Fruit fly (Drosophila melanogaster) whole organism, embryonic: ENCODE measurements around the gene CG31855.

Experiments
- Bdp1 ChIP-seq: fragments of 200-800 bp; sonication (Bioruptor generic); optimal IDR thresholded peaks from 3 replicates; lab custom pipeline; 2016; ENCODE audit warnings: missing biosample characterization, missing genetic modification characterization
- Bgb ChIP-seq: fragments of 200-800 bp; sonication (Bioruptor generic); IDR thresholded peaks from 2 replicates; pipeline ENCODE4 v1.3.6; 2022; ENCODE audit warnings: missing biosample characterization, missing genetic modification characterization; ENCODE audit not compliant: partially characterized antibody
- CG12219 ChIP-seq: fragments of 200-800 bp; sonication (Bioruptor generic); optimal IDR thresholded peaks from 3 replicates; lab custom pipeline; 2018; ENCODE audit warnings: missing biosample characterization, mild to moderate bottlenecking, missing genetic modification characterization
- CG12236 ChIP-seq: fragments of 200-800 bp; sonication (Bioruptor generic); optimal IDR thresholded peaks from 2 replicates; lab custom pipeline; 2016; ENCODE audit warnings: missing biosample characterization, missing genetic modification characterization
- CG13775 ChIP-seq: fragments of 200-800 bp; sonication (Bioruptor generic); optimal IDR thresholded peaks from 3 replicates; lab custom pipeline; 2017; ENCODE audit warnings: missing biosample characterization, mild to moderate bottlenecking, missing genetic modification characterization
- CG14710 ChIP-seq: fragments of 200-800 bp; sonication (Bioruptor generic); optimal IDR thresholded peaks from 3 replicates; lab custom pipeline; 2019; ENCODE audit warnings: missing biosample characterization, mild to moderate bottlenecking, missing genetic modification characterization, moderate library complexity
- CG15073 ChIP-seq: fragments of 200-800 bp; sonication (Bioruptor generic); optimal IDR thresholded peaks from 2 replicates; lab custom pipeline; 2016; ENCODE audit warnings: missing biosample characterization, missing genetic modification characterization
- CG15601 ChIP-seq: fragments of 200-800 bp; sonication (Bioruptor generic); optimal IDR thresholded peaks from 3 replicates; lab custom pipeline; 2019; ENCODE audit warnings: missing biosample characterization, mild to moderate bottlenecking, missing genetic modification characterization, moderate library complexity
- CG17328 ChIP-seq: fragments of 200-800 bp; sonication (Bioruptor generic); IDR thresholded peaks from 2 replicates; pipeline ENCODE4 v1.3.6; 2022; ENCODE audit warnings: missing biosample characterization, missing genetic modification characterization
- CG17568 ChIP-seq: fragments of 200-800 bp; sonication (Bioruptor generic); optimal IDR thresholded peaks from 2 replicates; lab custom pipeline; 2018; ENCODE audit warnings: missing biosample characterization, mild to moderate bottlenecking, missing genetic modification characterization, moderate library complexity
- CG3281 ChIP-seq: fragments of 200-800 bp; sonication (Bioruptor generic); optimal IDR thresholded peaks from 3 replicates; lab custom pipeline; 2017; ENCODE audit warnings: missing biosample characterization, mild to moderate bottlenecking, missing genetic modification characterization
- CG33213 ChIP-seq: fragments of 200-800 bp; sonication (Bioruptor generic); optimal IDR thresholded peaks from 3 replicates; lab custom pipeline; 2016; ENCODE audit warnings: missing biosample characterization, missing genetic modification characterization
- CG42726 ChIP-seq: fragments of 200-800 bp; sonication (Bioruptor generic); IDR thresholded peaks from 2 replicates; pipeline ENCODE4 v1.3.6; 2022; ENCODE audit warnings: missing biosample characterization, missing genetic modification characterization; ENCODE audit not compliant: partially characterized antibody
- CG4282 ChIP-seq: fragments of 200-800 bp; sonication (Bioruptor generic); optimal IDR thresholded peaks from 2 replicates; lab custom pipeline; 2016; ENCODE audit warnings: missing biosample characterization, missing genetic modification characterization
- CG4328 ChIP-seq: fragments of 200-800 bp; sonication (Bioruptor generic); optimal IDR thresholded peaks from 3 replicates; lab custom pipeline; 2017; ENCODE audit warnings: missing biosample characterization, missing genetic modification reagents, missing genetic modification characterization
- CG4404 ChIP-seq: fragments of 200-800 bp; sonication (Bioruptor generic); IDR thresholded peaks from 2 replicates; pipeline ENCODE4 v1.3.6; 2022; ENCODE audit warnings: missing biosample characterization, missing genetic modification characterization
- CG5180 ChIP-seq: fragments of 200-800 bp; sonication (Bioruptor generic); optimal IDR thresholded peaks from 3 replicates; lab custom pipeline; 2017; ENCODE audit warnings: missing biosample characterization, missing genetic modification characterization, mild to moderate bottlenecking, moderate library complexity, missing genetic modification reagents
- CG6254 ChIP-seq: fragments of 200-800 bp; sonication (Bioruptor generic); optimal IDR thresholded peaks from 3 replicates; lab custom pipeline; 2017; ENCODE audit warnings: mild to moderate bottlenecking, missing biosample characterization, missing genetic modification reagents, missing genetic modification characterization
- CG8478 ChIP-seq: fragments of >200 bp; optimal IDR thresholded peaks from 2 replicates; lab custom pipeline; 2018
- Camta ChIP-seq: fragments of 200-800 bp; sonication (Bioruptor generic); optimal IDR thresholded peaks from 2 replicates; lab custom pipeline; 2016; ENCODE audit warnings: missing biosample characterization, missing genetic modification characterization
- Fer1 ChIP-seq: fragments of 200-800 bp; sonication (Bioruptor generic); optimal IDR thresholded peaks from 2 replicates; lab custom pipeline; 2017; ENCODE audit warnings: missing biosample characterization, mild to moderate bottlenecking, missing genetic modification characterization
- Fer3 ChIP-seq: fragments of 200-800 bp; sonication (Bioruptor generic); optimal IDR thresholded peaks from 2 replicates; lab custom pipeline; 2018; ENCODE audit warnings: missing biosample characterization, mild to moderate bottlenecking, missing genetic modification characterization, moderate library complexity
- HLH54F ChIP-seq: fragments of 200-800 bp; sonication (Bioruptor generic); optimal IDR thresholded peaks from 3 replicates; lab custom pipeline; 2016; ENCODE audit warnings: missing biosample characterization, missing genetic modification characterization
- Hr51 ChIP-seq, 2 experiments: fragments of 200-800 bp; sonication (Bioruptor generic); optimal IDR thresholded peaks; 2 replicates in 1 of 2; 3 replicates in 1 of 2; lab custom pipeline; 2016 to 2018; ENCODE audit warnings: missing biosample characterization in 2 of 2, missing genetic modification characterization in 2 of 2, mild to moderate bottlenecking in 1 of 2, moderate library complexity in 1 of 2
- Nf-YB ChIP-seq: fragments of 200-800 bp; sonication (Bioruptor generic); optimal IDR thresholded peaks from 3 replicates; lab custom pipeline; 2019; ENCODE audit warnings: missing biosample characterization, mild to moderate bottlenecking, missing genetic modification characterization, moderate library complexity
- Optix ChIP-seq: fragments of 200-800 bp; sonication (Bioruptor generic); IDR thresholded peaks from 3 replicates; pipeline ENCODE4 v1.3.6; 2022; ENCODE audit warnings: missing biosample characterization, missing genetic modification characterization
- Rfx ChIP-seq: fragments of 200-800 bp; sonication (Bioruptor generic); IDR thresholded peaks from 2 replicates; pipeline ENCODE4 v1.3.6; 2022; ENCODE audit warnings: missing biosample characterization, missing genetic modification characterization
- Side ChIP-seq: fragments of 200-800 bp; sonication (Bioruptor generic); optimal IDR thresholded peaks from 2 replicates; lab custom pipeline; 2016; ENCODE audit warnings: missing biosample characterization, missing genetic modification characterization
- Sin3A ChIP-seq: fragments of >200 bp; optimal IDR thresholded peaks from 2 replicates; lab custom pipeline; 2018
- Tbp ChIP-seq: fragments of >200 bp; optimal IDR thresholded peaks from 2 replicates; lab custom pipeline; 2018; ENCODE audit warnings: missing biosample characterization, missing genetic modification characterization
- bsh ChIP-seq, 2 experiments: fragments of 200-800 bp; sonication (Bioruptor generic); optimal IDR thresholded peaks; 2 replicates each; lab custom pipeline; 2017 to 2018; ENCODE audit warnings: mild to moderate bottlenecking in 2 of 2, missing biosample characterization in 2 of 2, missing genetic modification characterization in 2 of 2, moderate library complexity in 1 of 2
- cato ChIP-seq: fragments of 200-800 bp; sonication (Bioruptor generic); optimal IDR thresholded peaks from 2 replicates; lab custom pipeline; 2016; ENCODE audit warnings: missing biosample characterization, missing genetic modification characterization, borderline replicate concordance
- crc ChIP-seq: fragments of 200-800 bp; sonication (Bioruptor generic); optimal IDR thresholded peaks from 2 replicates; lab custom pipeline; 2016; ENCODE audit warnings: missing biosample characterization, missing genetic modification characterization
- da ChIP-seq: fragments of 200-800 bp; sonication (Bioruptor generic); optimal IDR thresholded peaks from 2 replicates; lab custom pipeline; 2016; ENCODE audit warnings: missing biosample characterization, missing genetic modification characterization
- dati ChIP-seq: fragments of 200-800 bp; sonication (Bioruptor generic); IDR thresholded peaks from 2 replicates; pipeline ENCODE4 v1.3.6; 2022; ENCODE audit warnings: missing biosample characterization, missing genetic modification characterization
- disco-r ChIP-seq: fragments of 200-800 bp; sonication (Bioruptor generic); optimal IDR thresholded peaks from 2 replicates; lab custom pipeline; 2016; ENCODE audit warnings: missing biosample characterization, missing genetic modification characterization
- dm ChIP-seq: fragments of 200-800 bp; sonication (Bioruptor generic); optimal IDR thresholded peaks from 3 replicates; lab custom pipeline; 2016; ENCODE audit warnings: missing biosample characterization, missing genetic modification characterization
- kah ChIP-seq: fragments of 200-800 bp; sonication (Bioruptor generic); optimal IDR thresholded peaks from 2 replicates; lab custom pipeline; 2018; ENCODE audit warnings: missing biosample characterization, mild to moderate bottlenecking, missing genetic modification characterization
- nom ChIP-seq: fragments of 200-800 bp; sonication (Bioruptor generic); optimal IDR thresholded peaks from 2 replicates; lab custom pipeline; 2017; ENCODE audit warnings: missing biosample characterization, missing genetic modification characterization, mild to moderate bottlenecking, moderate library complexity, missing genetic modification reagents
- pita ChIP-seq: fragments of 200-800 bp; sonication (Bioruptor generic); optimal IDR thresholded peaks from 2 replicates; lab custom pipeline; 2017; ENCODE audit warnings: missing biosample characterization, mild to moderate bottlenecking, missing genetic modification characterization
- pnt ChIP-seq: fragments of 200-800 bp; sonication (Bioruptor generic); optimal IDR thresholded peaks from 3 replicates; lab custom pipeline; 2016; ENCODE audit warnings: missing biosample characterization, missing genetic modification characterization
- pum ChIP-seq: fragments of 200-800 bp; sonication (Bioruptor generic); optimal IDR thresholded peaks from 2 replicates; lab custom pipeline; 2016; ENCODE audit warnings: missing biosample characterization, missing genetic modification characterization
- ranshi ChIP-seq: fragments of 200-800 bp; sonication (Bioruptor generic); IDR thresholded peaks from 2 replicates; pipeline ENCODE4 v1.3.6; 2022; ENCODE audit warnings: missing biosample characterization, missing genetic modification characterization
- row ChIP-seq: fragments of 200-800 bp; sonication (Bioruptor generic); IDR thresholded peaks from 3 replicates; pipeline ENCODE4 v1.3.6; 2022; ENCODE audit warnings: missing biosample characterization, missing genetic modification characterization
- shn ChIP-seq: fragments of 200-800 bp; sonication (Bioruptor generic); optimal IDR thresholded peaks from 3 replicates; lab custom pipeline; 2016; ENCODE audit warnings: missing biosample characterization, missing genetic modification characterization
- slbo ChIP-seq: fragments of 200-800 bp; sonication (Bioruptor generic); IDR thresholded peaks from 2 replicates; pipeline ENCODE4 v1.3.6; 2022; ENCODE audit warnings: missing biosample characterization, missing genetic modification characterization
- stc ChIP-seq: fragments of 200-800 bp; sonication (Bioruptor generic); IDR thresholded peaks from 2 replicates; pipeline ENCODE4 v1.3.6; 2022; ENCODE audit warnings: missing biosample characterization, missing genetic modification characterization
- sug ChIP-seq: fragments of 200-800 bp; optimal IDR thresholded peaks from 2 replicates; lab custom pipeline; 2019; ENCODE audit warnings: missing biosample characterization, mild to moderate bottlenecking, missing genetic modification characterization, moderate library complexity
- unc-4 ChIP-seq: fragments of 200-800 bp; sonication (Bioruptor generic); IDR thresholded peaks from 2 replicates; pipeline ENCODE4 v1.3.6; 2022; ENCODE audit warnings: missing biosample characterization, missing genetic modification characterization; ENCODE audit not compliant: partially characterized antibody
- wor ChIP-seq: fragments of 200-800 bp; sonication (Bioruptor generic); IDR thresholded peaks from 2 replicates; pipeline ENCODE4 v1.3.6; 2022; ENCODE audit warnings: missing biosample characterization, missing genetic modification characterization
- yki ChIP-seq: fragments of >200 bp; optimal IDR thresholded peaks from 3 replicates; lab custom pipeline; 2018
- zen ChIP-seq: fragments of 200-800 bp; sonication (Bioruptor generic); optimal IDR thresholded peaks from 3 replicates; lab custom pipeline; 2018; ENCODE audit warnings: missing biosample characterization, mild to moderate bottlenecking, missing genetic modification characterization, moderate library complexity

The CG31855 gene

DNA sequence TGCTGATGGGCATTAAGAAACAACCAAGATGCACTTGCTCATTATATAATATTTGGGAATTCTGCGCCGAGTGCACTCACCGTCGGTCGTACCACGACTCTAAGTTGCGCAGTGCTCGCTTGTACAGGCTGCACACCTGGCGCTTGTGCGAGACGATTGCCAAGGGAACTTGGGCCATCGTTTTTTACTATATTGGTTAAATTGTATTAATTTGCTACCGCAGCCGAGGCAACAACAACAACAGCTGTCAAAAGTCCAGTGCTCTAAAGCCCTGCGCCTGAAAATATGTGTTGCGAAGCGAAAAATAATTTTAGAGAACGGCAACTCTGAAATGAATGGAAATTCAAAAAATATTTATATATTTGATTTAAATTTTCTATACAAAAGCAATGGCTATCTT lies 1.8 kb downstream of the CG31855 start, which contains the start of gene ND-B22 (continued):
- TF ChIP-seq row (GFP tag; lab: Robert Waterston, UW): peak; percentile 31; the same call in 1 of the 3 replicates
- peak; percentile 71 for TF ChIP-seq Bgb (GFP tag; lab: Robert Waterston, UW)
- TF ChIP-seq CG13775 (GFP tag; lab: Kevin White, UChicago): no peak
- peak; percentile 61 for TF ChIP-seq Fer1 (GFP tag; lab: Kevin White, UChicago)
- no peak for TF ChIP-seq CG6254
- TF ChIP-seq nom: peak; percentile 37
- TF ChIP-seq cato (GFP tag; lab: Kevin White, UChicago): no peak
- TF ChIP-seq zen (tag; lab: Kevin White, UChicago): peak; percentile 12
- no peak for TF ChIP-seq disco-r
- no peak for TF ChIP-seq stc (GFP tag; lab: Robert Waterston, UW)
- no peak for TF ChIP-seq CG17328 (GFP tag; lab: Robert Waterston, UW)
- no peak for TF ChIP-seq dm
- peak; percentile 66 for TF ChIP-seq Bdp1 (GFP tag; lab: Kevin White, UChicago)
- TF ChIP-seq pnt (GFP tag; lab: Kevin White, UChicago): no peak
- TF ChIP-seq pum (GFP tag; lab: Kevin White, UChicago): peak; percentile 26
- TF ChIP-seq CG12236 (GFP tag; lab: Kevin White, UChicago): no peak
- TF ChIP-seq wor (GFP tag; lab: Robert Waterston, UW): no peak
- TF ChIP-seq Nf-YB: no peak
- no peak for TF ChIP-seq da
- no peak for TF ChIP-seq CG17568 (GFP tag; lab: Kevin White, UChicago)
- peak; percentile 30 for TF ChIP-seq CG33213
- no peak for TF ChIP-seq Sin3A (lab: Kevin White, UChicago)
- no peak for TF ChIP-seq dati
- no peak for TF ChIP-seq CG4328 (GFP tag; lab: Kevin White, UChicago)
- TF ChIP-seq Camta (GFP tag; lab: Kevin White, UChicago): no peak
- TF ChIP-seq CG3281 (GFP tag; lab: Kevin White, UChicago): peak; percentile 56
- no peak for TF ChIP-seq pita
- TF ChIP-seq Tbp (GFP tag; lab: Kevin White, UChicago): no peak
- peak; percentile 53 for TF ChIP-seq sug (tag; lab: Kevin White, UChicago)
- TF ChIP-seq CG5180: no peak
- TF ChIP-seq slbo (GFP tag; lab: Robert Waterston, UW): peak; percentile 69
- TF ChIP-seq Optix: no peak
- peak; percentile 31 for TF ChIP-seq Fer3 (tag; lab: Kevin White, UChicago)
- TF ChIP-seq CG4404 (GFP tag; lab: Robert Waterston, UW): no peak
- TF ChIP-seq CG15073 (GFP tag; lab: Kevin White, UChicago): no peak
- peak; percentile 42 for TF ChIP-seq CG14710 (tag; lab: Kevin White, UChicago)
- no peak for TF ChIP-seq CG8478 (lab: Kevin White, UChicago)
- TF ChIP-seq shn (GFP tag; lab: Kevin White, UChicago): peak; percentile 6
- TF ChIP-seq Hr51 (GFP tag; optimal IDR thresholded peaks at IDR 0.05; lab: Kevin White, UChicago): peak in 1 of 2 experiments; percentile 5
- peak in 1 of 2 experiments; percentile 26 for TF ChIP-seq bsh (GFP tag; optimal IDR thresholded peaks at IDR 0.05; lab: Kevin White, UChicago)
- peak; percentile 70 for TF ChIP-seq Rfx
- no peak for TF ChIP-seq yki (lab: Kevin White, UChicago)
- no peak for TF ChIP-seq Side
- TF ChIP-seq CG4282 (GFP tag; lab: Kevin White, UChicago): no peak
- no peak for TF ChIP-seq kah (GFP tag; lab: Kevin White, UChicago)
- no peak for TF ChIP-seq CG12219 (GFP tag; lab: Kevin White, UChicago)
- TF ChIP-seq unc-4 (GFP tag; lab: Robert Waterston, UW): no peak
- TF ChIP-seq crc (GFP tag; lab: Kevin White, UChicago): no peak
- TF ChIP-seq CG15601 (tag; lab: Kevin White, UChicago): peak; percentile 52
- TF ChIP-seq CG42726 (GFP tag; lab: Robert Waterston, UW): no peak
- peak; percentile 28 for TF ChIP-seq HLH54F
- 0 out of 2 replicates have a peak, but pooled peaks have one; percentile 22 for TF ChIP-seq ranshi (GFP tag; lab: Robert Waterston, UW)
